Worm (Caenorhabditis elegans): ENCODE results near the gene cyp-31A3.
"Not testable (repeated sequence)": the region's sequence is repeated elsewhere in the genome, so short reads cannot be mapped to it uniquely, and the experiment has no call there.

cyp-31A3 gene

ce11 chrIV:4760378-4761084 lies at the start of gene cyp-31A3, which contains the start of gene memi-1:
TSS of gene cyp-31A3 (plus strand) at chrIV:4761049.
TSS of gene memi-1 (minus strand) at chrIV:4760428.
- TF ChIP-seq unc-62 (GFP tag; optimal IDR thresholded peaks at IDR 0.05), result no peak

ce11 chrIV:4712376-4712775 lies 48.5 kb upstream of the cyp-31A3 start, which contains the start of gene yars-2:
TSS of gene yars-2 (minus strand) at chrIV:4712624.
- no peak for TF ChIP-seq unc-62 (GFP tag; optimal IDR thresholded peaks at IDR 0.05)

ce11 chrIV:4715785-4716184 lies 45.1 kb upstream of the cyp-31A3 start, which contains the start of gene miro-1:
TSS of gene miro-1 (minus strand) at chrIV:4715807.
- not testable (repeated sequence) for TF ChIP-seq unc-62 (GFP tag; optimal IDR thresholded peaks at IDR 0.05)

DNA sequence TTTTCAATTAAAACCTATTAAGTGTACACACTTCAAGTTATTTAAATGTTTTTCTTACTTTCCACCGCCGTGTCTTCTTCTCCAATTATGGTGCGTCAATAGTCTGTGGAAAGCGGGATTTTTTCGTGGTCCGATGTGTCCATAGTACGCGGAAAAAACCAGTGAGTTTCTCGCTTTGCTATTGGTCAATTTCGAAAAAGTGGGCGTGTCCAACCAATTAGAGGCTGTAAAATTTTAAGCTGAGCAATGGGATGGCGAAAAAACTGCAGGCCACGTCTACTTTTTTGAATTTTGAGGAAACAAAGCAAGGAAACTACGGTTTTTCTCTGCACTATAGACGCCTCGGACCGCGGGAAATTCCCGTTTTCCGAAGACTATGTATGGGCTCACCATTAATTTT lies 37.2 kb upstream of the cyp-31A3 start:
- TF ChIP-seq unc-62 (GFP tag; optimal IDR thresholded peaks at IDR 0.05), result no peak

ce11 chrIV:4724562-4724961 lies 36.3 kb upstream of the cyp-31A3 start, which contains the start of gene K08F11.1:
TSS of gene K08F11.1 (plus strand) at chrIV:4724862.
- no peak for TF ChIP-seq unc-62 (GFP tag; optimal IDR thresholded peaks at IDR 0.05)

DNA sequence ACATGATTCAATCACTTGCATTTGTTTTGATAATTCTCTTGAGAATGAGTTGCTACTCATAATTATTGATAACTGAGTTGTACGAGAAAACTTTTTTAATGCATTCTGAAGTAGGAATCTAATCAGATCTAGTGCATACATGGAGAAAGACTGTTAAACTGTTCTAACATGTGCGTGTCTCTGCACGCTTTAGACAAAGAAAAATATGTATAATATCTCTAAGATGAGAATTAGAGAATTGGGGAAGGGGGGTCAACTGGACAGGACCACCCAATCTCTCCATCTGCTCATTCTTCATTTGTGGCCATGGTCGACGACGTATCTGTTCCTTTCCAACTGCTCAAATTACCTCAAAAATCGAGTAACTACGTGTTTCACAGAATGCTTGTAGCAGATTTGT lies 23.6 kb upstream of the cyp-31A3 start, which contains the start of gene fbxb-78:
TSS of gene fbxb-78 (plus strand) at position 301 of the 400 bp plus-strand sequence.
- TF ChIP-seq unc-62 (GFP tag; optimal IDR thresholded peaks at IDR 0.05), result no peak

ce11 chrIV:4742480-4742879 lies 18.4 kb upstream of the cyp-31A3 start:
- TF ChIP-seq unc-62 (GFP tag; optimal IDR thresholded peaks at IDR 0.05), result no peak

DNA sequence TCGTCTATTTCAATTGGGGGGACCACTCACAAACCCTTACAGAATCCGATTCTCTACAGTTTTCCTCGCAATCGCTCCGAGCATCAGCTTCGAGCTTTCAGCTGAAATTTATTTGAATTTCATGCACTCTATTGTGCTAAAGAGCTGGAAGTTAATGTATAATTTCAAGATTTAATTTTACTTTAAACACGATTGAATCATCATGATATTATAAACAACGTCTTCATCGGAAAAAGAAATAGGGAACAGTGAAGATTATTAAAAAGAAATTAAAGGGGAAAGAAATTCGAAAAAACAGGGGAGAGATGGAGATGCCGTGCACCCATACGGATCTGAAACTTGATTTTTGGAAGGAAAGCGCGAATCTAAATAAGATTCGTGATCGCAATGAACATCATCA lies 16.7 kb upstream of the cyp-31A3 start, which contains the start of gene hoe-1:
TSS of gene hoe-1 (minus strand) at position 101 of the 400 bp plus-strand sequence.
- TF ChIP-seq unc-62 (GFP tag; optimal IDR thresholded peaks at IDR 0.05), result no peak

DNA sequence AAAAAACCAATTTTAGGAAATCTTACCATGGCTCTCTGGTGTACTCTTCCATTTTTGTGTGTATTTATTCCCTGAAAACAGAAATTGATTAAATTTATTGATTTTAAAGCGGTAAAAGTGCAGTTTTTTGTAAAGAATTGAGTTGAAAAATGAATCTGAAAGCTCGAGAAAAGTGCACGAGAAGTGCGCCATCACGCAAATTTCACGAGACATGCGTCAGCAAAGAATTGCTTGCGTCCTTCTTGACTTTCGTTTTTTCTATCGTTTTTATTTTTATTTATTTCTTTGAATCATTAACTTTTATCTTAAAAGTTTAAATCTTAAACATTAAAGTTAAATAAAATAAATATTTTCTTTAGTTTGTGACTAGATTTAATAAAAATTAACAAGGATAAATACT lies 15.4 kb upstream of the cyp-31A3 start, which contains the start of gene timm-17B.1:
TSS of gene timm-17B.1 (minus strand) at position 71 of the 400 bp plus-strand sequence.
- TF ChIP-seq unc-62 (GFP tag; optimal IDR thresholded peaks at IDR 0.05), result no peak

DNA sequence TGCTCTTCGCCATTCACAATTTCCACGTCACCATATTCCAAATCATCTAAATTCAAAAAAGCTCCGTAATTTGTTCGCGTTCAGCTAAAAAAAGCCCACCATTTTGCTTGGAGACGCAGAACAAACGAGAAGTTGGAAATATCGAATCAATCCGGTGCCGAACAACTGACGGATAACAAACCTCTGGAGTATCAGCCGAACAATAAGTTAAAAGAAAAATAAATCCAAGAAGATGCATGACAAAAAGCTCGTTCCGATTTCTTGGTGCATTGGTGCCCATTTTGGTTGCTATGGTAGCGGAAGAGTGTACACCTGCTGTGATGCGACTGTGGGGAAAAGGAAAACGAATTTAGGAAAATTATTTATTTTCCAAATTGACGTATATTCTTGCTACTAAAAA lies 13.3 kb upstream of the cyp-31A3 start, which contains the start of gene tctn-1:
TSS of gene tctn-1 (minus strand) at position 280 of the 400 bp plus-strand sequence.
- TF ChIP-seq unc-62 (GFP tag; optimal IDR thresholded peaks at IDR 0.05), result no peak

DNA sequence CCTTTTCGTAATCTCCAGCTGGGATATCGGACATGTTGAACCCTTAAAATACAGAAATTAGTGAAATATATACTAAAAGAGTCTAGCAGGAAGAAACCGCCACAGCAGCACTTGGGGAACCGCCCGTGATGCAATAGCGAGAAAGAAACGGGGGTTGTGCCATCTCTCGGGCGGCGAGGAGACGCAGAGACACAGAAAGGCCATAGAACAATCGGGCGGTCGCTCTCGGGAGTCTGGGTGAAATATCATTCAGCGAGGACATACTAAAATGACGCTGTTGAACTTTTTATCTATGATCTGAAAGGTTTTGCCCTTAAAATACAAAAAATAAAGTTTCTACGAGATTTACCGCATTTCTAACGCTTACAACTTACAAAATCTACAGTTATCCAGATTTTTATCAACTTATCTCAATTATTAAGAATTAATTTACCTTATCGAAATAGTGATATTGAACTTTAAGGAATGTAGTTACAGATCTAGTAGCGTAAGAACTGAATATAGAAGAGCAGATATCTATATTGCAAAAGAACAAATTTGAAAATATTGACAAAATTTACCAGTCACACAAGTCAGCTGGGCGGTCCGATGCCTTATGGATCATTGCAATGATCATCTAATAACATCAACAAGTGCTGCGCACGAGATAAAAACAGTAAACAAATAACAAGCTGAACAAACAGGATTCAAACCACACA lies 12.3 kb upstream of the cyp-31A3 start, which contains the start of gene cyc-2.1:
TSS of gene cyc-2.1 (minus strand) at position 605 of the 698 bp plus-strand sequence.
- TF ChIP-seq unc-62 (GFP tag; optimal IDR thresholded peaks at IDR 0.05), result no peak

- TF ChIP-seq unc-62 (GFP tag; optimal IDR thresholded peaks at IDR 0.05), result no peak
These were observed 11.7 kb upstream of the cyp-31A3 start for ce11 chrIV:4749155-4749554.

- peak; percentile 61 for TF ChIP-seq unc-62 (GFP tag; optimal IDR thresholded peaks at IDR 0.05)
These were observed 11.0 kb upstream of the cyp-31A3 start, which contains the start of the genes rpl-20 and Y17G9B.5 for ce11 chrIV:4749728-4750278. TSS of gene rpl-20 (minus strand) at chrIV:4749778. TSS of gene Y17G9B.5 (plus strand) at chrIV:4750240.

DNA sequence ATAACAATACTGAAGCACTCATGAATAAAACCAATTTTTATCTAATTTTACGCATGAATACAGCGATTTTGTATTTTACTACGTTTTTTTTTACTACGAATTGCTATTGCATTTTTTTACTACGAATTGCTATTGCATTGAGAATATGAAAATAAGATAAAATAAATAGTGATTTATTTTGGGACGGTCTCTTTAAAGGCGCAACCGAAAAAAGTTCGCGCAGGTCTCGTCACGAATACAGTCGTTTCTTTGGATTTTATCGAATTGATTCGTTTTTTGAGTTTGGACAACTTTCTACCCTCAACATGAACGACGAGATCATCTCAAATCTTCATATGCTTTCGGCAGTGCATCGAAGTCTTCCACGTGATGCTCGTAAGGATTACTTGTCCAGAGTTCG lies 9.0 kb upstream of the cyp-31A3 start, which contains the start of gene Y17G9B.4:
TSS of gene Y17G9B.4 (plus strand) at position 306 of the 400 bp plus-strand sequence.
- no peak for TF ChIP-seq unc-62 (GFP tag; optimal IDR thresholded peaks at IDR 0.05)

DNA sequence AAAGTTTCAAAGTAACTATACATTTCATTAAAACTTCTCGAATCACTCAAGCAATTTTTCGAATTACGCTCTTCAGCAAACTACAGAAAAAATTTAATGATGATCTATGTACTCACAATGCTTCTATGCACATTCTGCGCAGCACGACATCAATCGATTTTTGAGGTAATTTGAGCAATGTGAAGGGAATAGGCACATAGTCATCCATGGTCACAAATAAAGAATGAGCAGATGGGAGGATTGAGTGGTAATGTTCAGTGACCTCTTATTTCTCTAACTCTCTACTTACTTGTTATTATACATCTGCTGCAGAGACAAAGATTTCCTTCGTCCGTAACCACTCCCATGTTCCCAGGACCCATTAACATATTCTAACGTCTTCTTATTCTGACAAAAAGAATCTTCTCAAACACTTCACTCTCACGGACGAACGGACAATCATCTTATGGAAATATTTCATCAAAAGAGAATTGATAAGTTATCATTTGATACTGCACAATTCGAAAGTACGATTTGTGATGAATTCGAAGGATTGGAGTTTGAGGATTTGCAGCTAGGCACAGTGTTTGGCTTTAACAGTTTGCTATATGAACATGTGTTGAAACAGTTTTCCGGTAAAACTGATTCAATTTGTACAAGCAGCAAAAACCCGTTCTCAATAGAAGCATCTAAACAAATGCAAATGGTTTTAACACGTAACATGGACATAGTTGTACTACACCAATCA lies 4.8 kb upstream of the cyp-31A3 start, which contains the start of the genes fbxb-77 and Y17G9B.11:
TSS of gene fbxb-77 (minus strand) at position 229 of the 727 bp plus-strand sequence.
TSS of gene Y17G9B.11 (plus strand) at position 677 of the 727 bp plus-strand sequence.
- no peak for TF ChIP-seq unc-62 (GFP tag; optimal IDR thresholded peaks at IDR 0.05)
